Worm (Caenorhabditis elegans) whole organism, L1 larva: ENCODE measurements around the gene aak-1.

Source experiments
- C04F5.9 ChIP-seq: sonication (generic microtip); optimal IDR thresholded peaks from 2 replicates; lab custom pipeline; 2016; ENCODE audit warnings: missing genetic modification characterization, missing compliant biosample characterization
- C16A3.4 ChIP-seq: fragments of 150-350 bp; optimal IDR thresholded peaks from 2 replicates; lab custom pipeline; 2014; ENCODE audit warnings: missing biosample characterization, missing genetic modification characterization
- Y116A8C.19 ChIP-seq: sonication (generic microtip); optimal IDR thresholded peaks from 2 replicates; lab custom pipeline; 2016; ENCODE audit warnings: missing compliant biosample characterization, missing genetic modification characterization, borderline replicate concordance
- ama-1 ChIP-seq: fragments of 150-350 bp; optimal IDR thresholded peaks from 2 replicates; lab custom pipeline; 2014
- blmp-1 ChIP-seq: fragments of 150-350 bp; optimal IDR thresholded peaks from 2 replicates; lab custom pipeline; 2014; ENCODE audit warnings: missing biosample characterization, missing genetic modification characterization
- ceh-63 ChIP-seq: fragments of 200-800 bp; sonication (Bioruptor generic); optimal IDR thresholded peaks from 2 replicates; lab custom pipeline; 2018; ENCODE audit warnings: mild to moderate bottlenecking, missing genetic modification characterization, missing compliant biosample characterization
- egl-27 ChIP-seq, 2 experiments: fragments of 150-350 bp in 1 of 2; sonication (generic microtip); optimal IDR thresholded peaks; 3 replicates each; lab custom pipeline; 2017 to 2018; ENCODE audit warnings: missing biosample characterization in 2 of 2, missing genetic modification characterization in 2 of 2, missing genetic modification reagents in 2 of 2
- elt-3 ChIP-seq, 6 experiments: fragments of 150-350 bp in 1 of 6; sonication (generic microtip); optimal IDR thresholded peaks; 2 replicates each; lab custom pipeline; 2017 to 2018; ENCODE audit warnings: missing biosample characterization in 6 of 6, missing genetic modification characterization in 6 of 6, inconsistent platforms in 1 of 6
- ets-5 ChIP-seq: fragments of 200-800 bp; sonication (Bioruptor generic); IDR thresholded peaks from 2 replicates; pipeline ENCODE4 v1.3.6; 2022; ENCODE audit warnings: missing genetic modification characterization, missing compliant biosample characterization
- fkh-4 ChIP-seq: sonication (generic microtip); optimal IDR thresholded peaks from 2 replicates; lab custom pipeline; 2016; ENCODE audit warnings: missing compliant biosample characterization, missing genetic modification characterization, borderline replicate concordance
- hpl-2 ChIP-seq: fragments of 150-350 bp; optimal IDR thresholded peaks from 2 replicates; lab custom pipeline; 2014; ENCODE audit warnings: missing biosample characterization, missing genetic modification reagents, missing genetic modification characterization
- irx-1 ChIP-seq: sonication (generic microtip); optimal IDR thresholded peaks from 2 replicates; lab custom pipeline; 2016; ENCODE audit warnings: missing genetic modification characterization, missing compliant biosample characterization
- isw-1 ChIP-seq: fragments of 200-800 bp; sonication (Bioruptor generic); IDR thresholded peaks from 2 replicates; pipeline ENCODE4 v1.3.6; 2022; ENCODE audit warnings: missing genetic modification characterization, missing compliant biosample characterization
- jun-1 ChIP-seq: fragments of 150-350 bp; optimal IDR thresholded peaks from 2 replicates; lab custom pipeline; 2014; ENCODE audit warnings: missing biosample characterization, missing genetic modification reagents, missing genetic modification characterization
- lin-14 ChIP-seq: fragments of 200-800 bp; sonication (Bioruptor generic); optimal IDR thresholded peaks from 2 replicates; lab custom pipeline; 2018; ENCODE audit warnings: mild to moderate bottlenecking, missing genetic modification characterization, moderate library complexity, missing compliant biosample characterization
- lsy-2 ChIP-seq, 2 experiments: fragments of 150-350 bp; optimal IDR thresholded peaks; 2 replicates each; lab custom pipeline; 2014; ENCODE audit warnings: missing biosample characterization in 2 of 2, missing genetic modification characterization in 2 of 2
- mdl-1 ChIP-seq, 2 experiments: fragments of 150-350 bp; optimal IDR thresholded peaks; 2 replicates each; lab custom pipeline; 2014 to 2017; ENCODE audit warnings: missing biosample characterization in 2 of 2, missing genetic modification characterization in 2 of 2, inconsistent platforms in 1 of 2
- mef-2 ChIP-seq: fragments of 150-350 bp; optimal IDR thresholded peaks from 2 replicates; lab custom pipeline; 2014; ENCODE audit warnings: missing biosample characterization, missing genetic modification characterization
- mep-1 ChIP-seq: fragments of 150-350 bp; optimal IDR thresholded peaks from 2 replicates; lab custom pipeline; 2014; ENCODE audit warnings: missing biosample characterization, missing genetic modification characterization
- nhr-12 ChIP-seq: sonication (generic microtip); optimal IDR thresholded peaks from 2 replicates; lab custom pipeline; 2017; ENCODE audit warnings: missing biosample characterization, missing genetic modification characterization
- nhr-19 ChIP-seq: fragments of 200-800 bp; sonication (Bioruptor generic); conservative IDR thresholded peaks from 2 replicates; pipeline ENCODE4 v1.3.6; 2022; ENCODE audit warnings: missing genetic modification characterization, missing compliant biosample characterization
- nhr-20 ChIP-seq: sonication (generic microtip); optimal IDR thresholded peaks from 2 replicates; lab custom pipeline; 2016; ENCODE audit warnings: mild to moderate bottlenecking, missing genetic modification characterization, missing compliant biosample characterization
- nhr-47 ChIP-seq: sonication (generic microtip); optimal IDR thresholded peaks from 2 replicates; lab custom pipeline; 2016; ENCODE audit warnings: mild to moderate bottlenecking, missing genetic modification characterization, moderate library complexity, missing compliant biosample characterization
- nhr-71 ChIP-seq: sonication (generic microtip); optimal IDR thresholded peaks from 2 replicates; lab custom pipeline; 2016; ENCODE audit warnings: mild to moderate bottlenecking, missing genetic modification characterization, moderate library complexity, missing compliant biosample characterization
- nhr-77 ChIP-seq: fragments of 150-350 bp; optimal IDR thresholded peaks from 2 replicates; lab custom pipeline; 2014; ENCODE audit warnings: missing biosample characterization, missing genetic modification characterization
- nhr-84 ChIP-seq: sonication (generic microtip); optimal IDR thresholded peaks from 2 replicates; lab custom pipeline; 2017; ENCODE audit warnings: missing biosample characterization, missing genetic modification characterization
- pqm-1 ChIP-seq: sonication (generic microtip); optimal IDR thresholded peaks from 3 replicates; lab custom pipeline; 2017; ENCODE audit warnings: missing biosample characterization, missing genetic modification characterization
- skn-1 ChIP-seq: fragments of 150-350 bp; optimal IDR thresholded peaks from 2 replicates; lab custom pipeline; 2014; ENCODE audit warnings: missing biosample characterization, missing genetic modification characterization
- snpc-4 ChIP-seq: fragments of 150-350 bp; optimal IDR thresholded peaks from 2 replicates; lab custom pipeline; 2014; ENCODE audit warnings: missing biosample characterization, missing genetic modification characterization
- sptf-1 ChIP-seq: fragments of 150-350 bp; optimal IDR thresholded peaks from 2 replicates; lab custom pipeline; 2014; ENCODE audit warnings: missing biosample characterization, missing genetic modification characterization
- swsn-7 ChIP-seq: sonication (generic microtip); optimal IDR thresholded peaks from 2 replicates; lab custom pipeline; 2016; ENCODE audit warnings: missing genetic modification characterization, missing compliant biosample characterization
- tbx-2 ChIP-seq: sonication (generic microtip); optimal IDR thresholded peaks from 2 replicates; lab custom pipeline; 2016; ENCODE audit warnings: missing genetic modification characterization, missing compliant biosample characterization
- tlp-1 ChIP-seq: fragments of 150-350 bp; optimal IDR thresholded peaks from 2 replicates; lab custom pipeline; 2014; ENCODE audit warnings: missing biosample characterization, missing genetic modification characterization
- unc-62 ChIP-seq: fragments of 150-350 bp; optimal IDR thresholded peaks from 2 replicates; lab custom pipeline; 2014; ENCODE audit warnings: missing biosample characterization, missing genetic modification reagents, missing genetic modification characterization
- unc-98 ChIP-seq: fragments of 200-800 bp; sonication (Bioruptor generic); IDR thresholded peaks from 2 replicates; pipeline ENCODE4 v1.3.6; 2022; ENCODE audit warnings: missing genetic modification characterization, missing compliant biosample characterization
- zag-1 ChIP-seq: fragments of 150-350 bp; optimal IDR thresholded peaks from 2 replicates; lab custom pipeline; 2014; ENCODE audit warnings: missing biosample characterization, missing genetic modification characterization
- zip-4 ChIP-seq: fragments of 200-800 bp; sonication (Bioruptor generic); optimal IDR thresholded peaks from 2 replicates; lab custom pipeline; 2018; ENCODE audit warnings: mild to moderate bottlenecking, missing genetic modification characterization, moderate library complexity, missing compliant biosample characterization

The aak-1 gene

DNA sequence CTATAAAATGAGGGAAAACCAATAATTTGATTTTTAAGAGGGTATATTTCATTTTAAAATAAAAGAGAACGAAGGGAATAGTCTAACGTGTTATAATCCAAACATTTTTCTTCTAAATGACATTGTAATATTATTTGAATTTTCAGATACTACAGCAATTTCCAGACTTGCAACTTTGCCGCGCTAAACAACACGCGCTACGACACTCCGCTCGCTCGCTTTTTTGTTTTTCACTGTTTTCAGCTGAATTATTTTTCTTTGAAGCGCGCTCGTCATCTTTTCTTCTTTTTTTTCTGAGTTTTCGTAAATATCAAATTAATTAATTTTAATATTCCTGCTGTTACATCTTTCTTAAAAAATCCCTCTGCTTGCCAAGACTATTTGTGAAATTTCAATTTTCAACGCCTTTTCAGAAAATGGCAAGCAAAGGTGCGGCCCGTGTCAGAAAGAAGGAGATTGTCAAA lies 43.6 kb downstream of the aak-1 start, which contains the start of gene mrpl-11 (continued):
- TF ChIP-seq ets-5 (no peak), skn-1 (tag; lab: Kevin White, UChicago) (no peak), nhr-71 (peak; percentile 17), nhr-47 (no peak), sptf-1 (tag; lab: Kevin White, UChicago) (no peak), swsn-7 (peak; percentile 9)

DNA sequence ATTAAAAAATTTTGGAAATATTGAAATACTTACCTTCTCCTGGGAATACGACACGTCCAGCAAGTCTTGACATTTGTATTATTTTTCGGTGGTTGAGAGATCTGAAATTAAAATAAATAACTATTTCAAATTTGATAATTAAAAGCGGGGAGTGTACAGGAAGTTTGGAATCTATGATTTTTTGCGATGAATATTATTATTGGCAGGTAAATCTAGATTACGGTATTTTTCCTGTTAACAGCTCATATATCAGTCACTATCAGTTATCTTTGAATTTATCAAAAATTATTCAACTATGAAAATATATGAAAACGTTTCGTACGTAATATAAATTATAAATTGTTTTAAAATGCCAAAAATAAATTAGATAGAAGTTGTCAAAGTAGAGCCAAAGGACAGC lies 44.8 kb downstream of the aak-1 start, which contains the start of gene B0303.14:
B0303.14 (minus strand) TSS at position 101 of the 400 bp plus-strand sequence.
- TF ChIP-seq lin-14 (GFP tag; lab: Kevin White, UChicago) (no peak), nhr-84 (tag; lab: Kevin White, UChicago) (no peak), egl-27 (tag; optimal IDR thresholded peaks at IDR 0.05; lab: Kevin White, UChicago) (no peak), lsy-2 (tag; optimal IDR thresholded peaks at IDR 0.05; lab: Kevin White, UChicago) (no peak), nhr-12 (tag; lab: Kevin White, UChicago) (no peak), unc-98 (GFP tag; lab: Robert Waterston, UW) (no peak), irx-1 (tag; lab: Kevin White, UChicago) (no peak), hpl-2 (GFP tag; lab: Kevin White, UChicago) (no peak), sptf-1 (tag; lab: Kevin White, UChicago) (no peak), nhr-77 (tag; lab: Kevin White, UChicago) (no peak), pqm-1 (tag; lab: Kevin White, UChicago) (no peak), nhr-20 (tag; lab: Kevin White, UChicago) (no peak), mef-2 (tag; lab: Kevin White, UChicago) (no peak), Y116A8C.19 (tag; lab: Kevin White, UChicago) (no peak)

DNA sequence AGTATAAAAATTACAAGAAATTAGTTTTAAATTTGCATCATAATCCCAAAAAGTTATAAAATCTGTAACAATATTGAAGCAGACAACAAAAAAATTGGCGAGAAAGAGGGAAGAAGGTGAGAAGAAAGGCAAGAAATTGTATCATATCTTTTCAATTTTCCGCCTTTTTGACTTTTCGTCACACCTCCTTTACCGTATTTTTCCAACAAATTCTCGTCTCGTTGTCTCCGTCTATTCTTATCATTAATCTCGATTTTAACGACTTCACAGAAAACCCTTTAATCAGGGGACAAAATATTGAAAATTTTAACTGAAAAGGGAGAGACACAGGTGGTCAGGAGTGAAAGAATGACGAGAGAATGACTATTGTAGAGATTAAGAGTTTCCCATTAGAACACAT lies 47.9 kb downstream of the aak-1 start:
- TF ChIP-seq irx-1 (tag; lab: Kevin White, UChicago) (no peak), tlp-1 (tag; lab: Kevin White, UChicago) (no peak), nhr-19 (no peak), C04F5.9 (no peak), tbx-2 (tag; lab: Kevin White, UChicago) (no peak), unc-62 (GFP tag; lab: Kevin White, UChicago) (no peak), jun-1 (no peak), zag-1 (tag; lab: Kevin White, UChicago) (no peak), egl-27 (tag; optimal IDR thresholded peaks at IDR 0.05; lab: Kevin White, UChicago) (no peak), snpc-4 (no peak), fkh-4 (tag; lab: Kevin White, UChicago) (no peak), C16A3.4 (tag; lab: Kevin White, UChicago) (no peak), ceh-63 (no peak), mdl-1 (tag; optimal IDR thresholded peaks at IDR 0.05; lab: Kevin White, UChicago) (no peak), pqm-1 (tag; lab: Kevin White, UChicago) (no peak), lin-14 (GFP tag; lab: Kevin White, UChicago) (peak; percentile 4), elt-3 (tag; optimal IDR thresholded peaks at IDR 0.05; lab: Kevin White, UChicago) (peak in 2 of 6 experiments; percentile 1 to 59), blmp-1 (tag; lab: Kevin White, UChicago) (peak; percentile 54)

DNA sequence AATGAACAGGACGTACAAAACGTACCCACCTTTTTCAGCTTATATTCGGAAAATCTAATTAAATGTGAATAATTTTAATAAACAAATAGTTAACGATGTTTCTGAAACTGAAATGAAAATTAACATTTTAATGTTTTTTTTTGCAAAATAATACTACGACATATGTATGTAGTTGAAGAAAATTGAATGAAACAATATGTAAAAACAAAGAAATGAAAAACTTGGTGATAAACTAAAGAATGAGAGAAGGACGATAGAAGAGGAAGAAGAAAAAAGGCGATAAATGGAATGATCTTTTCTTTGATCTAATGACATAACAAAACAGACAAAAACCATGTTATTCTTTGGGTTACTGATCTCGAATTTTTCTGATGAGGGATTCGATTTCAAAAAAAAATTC lies 50.6 kb downstream of the aak-1 start, which contains the start of gene B0303.11:
B0303.11 (minus strand) TSS at position 101 of the 400 bp plus-strand sequence.
- TF ChIP-seq ets-5 = no peak
- no peak for TF ChIP-seq C16A3.4 (tag; lab: Kevin White, UChicago)
- TF ChIP-seq egl-27 (tag; optimal IDR thresholded peaks at IDR 0.05; lab: Kevin White, UChicago) = no peak
- TF ChIP-seq mep-1 (tag; lab: Kevin White, UChicago) = no peak
- no peak for TF ChIP-seq isw-1 (GFP tag; lab: Robert Waterston, UW)
- TF ChIP-seq hpl-2 (GFP tag; lab: Kevin White, UChicago) = no peak
- TF ChIP-seq ama-1 (lab: Kevin White, UChicago) = no peak
- TF ChIP-seq zip-4 (GFP tag; lab: Kevin White, UChicago) = no peak
- TF ChIP-seq lin-14 (GFP tag; lab: Kevin White, UChicago) = no peak
